Worm (Caenorhabditis elegans) whole organism, L2 larva: Measurements from ENCODE around the gene K08E7.8.

ENCODE experiments used
- Y55F3AM.14 ChIP-seq: fragments of 200-800 bp; sonication (Bioruptor generic); optimal IDR thresholded peaks from 2 replicates; lab custom pipeline; 2018; ENCODE audit warnings: mild to moderate bottlenecking, missing genetic modification characterization, missing compliant biosample characterization
- dmd-4 ChIP-seq: sonication (generic microtip); optimal IDR thresholded peaks from 2 replicates; lab custom pipeline; 2017; ENCODE audit warnings: missing biosample characterization, missing genetic modification characterization
- lin-39 ChIP-seq: fragments of 150-350 bp; optimal IDR thresholded peaks from 2 replicates; lab custom pipeline; 2014; ENCODE audit warnings: missing biosample characterization, missing genetic modification reagents, missing genetic modification characterization
- nhr-21 ChIP-seq: fragments of 150-350 bp; optimal IDR thresholded peaks from 2 replicates; lab custom pipeline; 2014; ENCODE audit warnings: missing biosample characterization, missing genetic modification characterization
- skn-1 ChIP-seq: sonication (generic microtip); optimal IDR thresholded peaks from 2 replicates; lab custom pipeline; 2017; ENCODE audit warnings: missing biosample characterization, missing genetic modification characterization
- snpc-4 ChIP-seq: fragments of 150-350 bp; optimal IDR thresholded peaks from 2 replicates; lab custom pipeline; 2014; ENCODE audit warnings: missing biosample characterization, missing genetic modification characterization
- unc-55 ChIP-seq: fragments of 150-350 bp; sonication (generic microtip); optimal IDR thresholded peaks from 3 replicates; lab custom pipeline; 2014; ENCODE audit warnings: missing biosample characterization, missing genetic modification reagents, missing genetic modification characterization
- ztf-11 ChIP-seq: sonication (generic microtip); optimal IDR thresholded peaks from 2 replicates; lab custom pipeline; 2017; ENCODE audit warnings: missing biosample characterization, missing genetic modification characterization
- ztf-4 ChIP-seq: fragments of 150-350 bp; optimal IDR thresholded peaks from 2 replicates; lab custom pipeline; 2014; ENCODE audit warnings: missing biosample characterization, missing genetic modification characterization

ce11 chrIV:12632430-12632829, 46.6 kb upstream of the K08E7.8 start:
- TF ChIP-seq Y55F3AM.14 (GFP tag; lab: Kevin White, UChicago), result no peak
- peak; percentile 10 for TF ChIP-seq unc-55 (GFP tag; lab: Kevin White, UChicago)
- TF ChIP-seq skn-1 (tag; lab: Kevin White, UChicago), result no peak
- TF ChIP-seq ztf-4 (tag; lab: Kevin White, UChicago), result no peak
- no peak for TF ChIP-seq snpc-4 (tag; lab: Kevin White, UChicago)
- TF ChIP-seq nhr-21 (tag; lab: Kevin White, UChicago), result no peak
- no peak for TF ChIP-seq ztf-11 (tag; lab: Kevin White, UChicago)
- TF ChIP-seq lin-39 (tag; lab: Kevin White, UChicago), result no peak
- no peak for TF ChIP-seq dmd-4 (tag; lab: Kevin White, UChicago)
